Fruit fly (Drosophila melanogaster): ENCODE data around the gene CG13727.

dm6 chr3L:17346393-17346792 lies 5.3 kb upstream of the CG13727 start:
- TF ChIP-seq CTCF (optimal IDR thresholded peaks at IDR 0.05): no peak
- no peak for TF ChIP-seq CG8478 (optimal IDR thresholded peaks at IDR 0.05)
